Worm (Caenorhabditis elegans) whole organism, L2 larva: ENCODE data around the gene Y42H9AR.1.

Experiments
- C34F6.9 ChIP-seq: fragments of 150-350 bp; optimal IDR thresholded peaks from 2 replicates; lab custom pipeline; 2014; ENCODE audit warnings: missing biosample characterization, missing genetic modification characterization
- Y55F3AM.14 ChIP-seq: fragments of 200-800 bp; sonication (Bioruptor generic); optimal IDR thresholded peaks from 2 replicates; lab custom pipeline; 2018; ENCODE audit warnings: mild to moderate bottlenecking, missing genetic modification characterization, missing compliant biosample characterization
- ZK546.5 ChIP-seq: sonication (generic microtip); optimal IDR thresholded peaks from 2 replicates; lab custom pipeline; 2017; ENCODE audit warnings: missing biosample characterization, missing genetic modification characterization
- alr-1 ChIP-seq: fragments of 150-350 bp; optimal IDR thresholded peaks from 2 replicates; lab custom pipeline; 2014; ENCODE audit warnings: missing biosample characterization, missing genetic modification characterization
- aly-2 ChIP-seq: fragments of 150-350 bp; optimal IDR thresholded peaks from 2 replicates; lab custom pipeline; 2014; ENCODE audit warnings: missing biosample characterization, missing genetic modification characterization
- ceh-16 ChIP-seq: fragments of 150-350 bp; optimal IDR thresholded peaks from 2 replicates; lab custom pipeline; 2014; ENCODE audit warnings: missing biosample characterization, missing genetic modification characterization
- ceh-82 ChIP-seq: fragments of 150-350 bp; optimal IDR thresholded peaks from 2 replicates; lab custom pipeline; 2014; ENCODE audit warnings: missing biosample characterization, missing genetic modification characterization
- dmd-4 ChIP-seq: sonication (generic microtip); optimal IDR thresholded peaks from 2 replicates; lab custom pipeline; 2017; ENCODE audit warnings: missing biosample characterization, missing genetic modification characterization
- egl-27 ChIP-seq: sonication (generic microtip); optimal IDR thresholded peaks from 3 replicates; lab custom pipeline; 2017; ENCODE audit warnings: missing biosample characterization, missing genetic modification reagents, missing genetic modification characterization
- fos-1 ChIP-seq: fragments of 150-350 bp; optimal IDR thresholded peaks from 2 replicates; lab custom pipeline; 2014; ENCODE audit warnings: missing biosample characterization, missing genetic modification characterization
- lin-11 ChIP-seq: fragments of 150-350 bp; sonication (generic microtip); optimal IDR thresholded peaks from 2 replicates; lab custom pipeline; 2014; ENCODE audit warnings: missing biosample characterization, missing genetic modification characterization, inconsistent platforms, mixed read lengths
- lin-39 ChIP-seq: fragments of 150-350 bp; optimal IDR thresholded peaks from 2 replicates; lab custom pipeline; 2014; ENCODE audit warnings: missing biosample characterization, missing genetic modification reagents, missing genetic modification characterization
- lsy-2 ChIP-seq, 2 experiments: fragments of 150-350 bp in 1 of 2; sonication (generic microtip) in 1 of 2; optimal IDR thresholded peaks; 2 replicates each; lab custom pipeline; 2014 to 2017; ENCODE audit warnings: missing biosample characterization in 2 of 2, missing genetic modification characterization in 2 of 2
- mab-5 ChIP-seq: fragments of 150-350 bp; optimal IDR thresholded peaks from 2 replicates; lab custom pipeline; 2014; ENCODE audit warnings: missing biosample characterization, missing genetic modification characterization
- mdl-1 ChIP-seq, 2 experiments: fragments of 150-350 bp in 1 of 2; sonication (generic microtip) in 1 of 2; optimal IDR thresholded peaks; 2 replicates each; lab custom pipeline; 2017; ENCODE audit warnings: missing biosample characterization in 2 of 2, missing genetic modification characterization in 2 of 2
- nhr-11 ChIP-seq: fragments of 150-350 bp; optimal IDR thresholded peaks from 2 replicates; lab custom pipeline; 2014; ENCODE audit warnings: missing biosample characterization, missing genetic modification characterization
- nhr-12 ChIP-seq: fragments of 150-350 bp; optimal IDR thresholded peaks from 2 replicates; lab custom pipeline; 2014; ENCODE audit warnings: missing biosample characterization, missing genetic modification characterization
- nhr-129 ChIP-seq: fragments of 150-350 bp; optimal IDR thresholded peaks from 2 replicates; lab custom pipeline; 2014; ENCODE audit warnings: missing biosample characterization, missing genetic modification characterization
- nhr-21 ChIP-seq: fragments of 150-350 bp; optimal IDR thresholded peaks from 2 replicates; lab custom pipeline; 2014; ENCODE audit warnings: missing biosample characterization, missing genetic modification characterization
- nhr-23 ChIP-seq: fragments of 150-350 bp; optimal IDR thresholded peaks from 2 replicates; lab custom pipeline; 2014; ENCODE audit warnings: missing biosample characterization, missing genetic modification reagents, missing genetic modification characterization
- nhr-25 ChIP-seq: fragments of 150-350 bp; sonication (generic microtip); optimal IDR thresholded peaks from 3 replicates; lab custom pipeline; 2014; ENCODE audit warnings: missing biosample characterization, missing genetic modification characterization
- nhr-6 ChIP-seq: fragments of 150-350 bp; optimal IDR thresholded peaks from 2 replicates; lab custom pipeline; 2014; ENCODE audit warnings: missing biosample characterization, missing genetic modification characterization
- peb-1 ChIP-seq: fragments of 150-350 bp; optimal IDR thresholded peaks from 2 replicates; lab custom pipeline; 2014; ENCODE audit warnings: missing biosample characterization, missing genetic modification characterization
- skn-1 ChIP-seq: sonication (generic microtip); optimal IDR thresholded peaks from 2 replicates; lab custom pipeline; 2017; ENCODE audit warnings: missing biosample characterization, missing genetic modification characterization
- sma-3 ChIP-seq: sonication (generic microtip); optimal IDR thresholded peaks from 2 replicates; lab custom pipeline; 2016; ENCODE audit warnings: missing genetic modification reagents, missing genetic modification characterization, missing compliant biosample characterization
- sma-9 ChIP-seq, 2 experiments: fragments of 150-350 bp in 1 of 2; sonication (generic microtip) in 1 of 2; optimal IDR thresholded peaks; 2 replicates each; lab custom pipeline; 2014 to 2016; ENCODE audit warnings: missing genetic modification characterization in 2 of 2, mild to moderate bottlenecking in 1 of 2, missing biosample characterization in 1 of 2, missing compliant biosample characterization in 1 of 2, missing genetic modification reagents in 1 of 2, moderate library complexity in 1 of 2
- snpc-4 ChIP-seq: fragments of 150-350 bp; optimal IDR thresholded peaks from 2 replicates; lab custom pipeline; 2014; ENCODE audit warnings: missing biosample characterization, missing genetic modification characterization
- unc-55 ChIP-seq: fragments of 150-350 bp; sonication (generic microtip); optimal IDR thresholded peaks from 3 replicates; lab custom pipeline; 2014; ENCODE audit warnings: missing biosample characterization, missing genetic modification reagents, missing genetic modification characterization
- unc-62 ChIP-seq: fragments of 150-350 bp; optimal IDR thresholded peaks from 2 replicates; lab custom pipeline; 2014; ENCODE audit warnings: missing biosample characterization, missing genetic modification reagents, missing genetic modification characterization
- zag-1 ChIP-seq: fragments of 150-350 bp; optimal IDR thresholded peaks from 2 replicates; lab custom pipeline; 2014; ENCODE audit warnings: missing biosample characterization, missing genetic modification characterization
- ztf-1 ChIP-seq: fragments of 200-800 bp; sonication (Bioruptor generic); conservative IDR thresholded peaks from 2 replicates; pipeline ENCODE4 v1.3.6; 2022; ENCODE audit warnings: missing genetic modification characterization, missing compliant biosample characterization
- ztf-11 ChIP-seq: sonication (generic microtip); optimal IDR thresholded peaks from 2 replicates; lab custom pipeline; 2017; ENCODE audit warnings: missing biosample characterization, missing genetic modification characterization
- ztf-4 ChIP-seq: fragments of 150-350 bp; optimal IDR thresholded peaks from 2 replicates; lab custom pipeline; 2014; ENCODE audit warnings: missing biosample characterization, missing genetic modification characterization

Gene Y42H9AR.1

ce11 chrIV:8154966-8155365, 41.8 kb downstream of the Y42H9AR.1 start:
- TF ChIP-seq nhr-21 (tag; lab: Kevin White, UChicago) (no peak), snpc-4 (tag; lab: Kevin White, UChicago) (no peak), aly-2 (no peak)

ce11 chrIV:8157161-8157560, 44.0 kb downstream of the Y42H9AR.1 start, which contains the start of gene B0218.5:
Gene B0218.5, minus strand, starts transcription at chrIV:8157261.
- TF ChIP-seq nhr-25 (tag; lab: Kevin White, UChicago), result no peak
- TF ChIP-seq nhr-12 (tag; lab: Kevin White, UChicago), result no peak
- no peak for TF ChIP-seq ztf-11 (tag; lab: Kevin White, UChicago)
- no peak for TF ChIP-seq mdl-1 (tag; optimal IDR thresholded peaks at IDR 0.05; lab: Kevin White, UChicago)
- TF ChIP-seq nhr-11 (tag; lab: Kevin White, UChicago), result no peak
- TF ChIP-seq ztf-1, result no peak
- TF ChIP-seq ceh-16 (tag; lab: Kevin White, UChicago), result no peak
- TF ChIP-seq lsy-2 (tag; optimal IDR thresholded peaks at IDR 0.05; lab: Kevin White, UChicago), result no peak
- TF ChIP-seq unc-55 (GFP tag; lab: Kevin White, UChicago), result no peak
- TF ChIP-seq unc-62, result no peak
- no peak for TF ChIP-seq dmd-4 (tag; lab: Kevin White, UChicago)
- TF ChIP-seq snpc-4 (tag; lab: Kevin White, UChicago), result no peak
- no peak for TF ChIP-seq aly-2
- TF ChIP-seq sma-3 (GFP tag; lab: Kevin White, UChicago), result no peak
- no peak for TF ChIP-seq skn-1
- TF ChIP-seq egl-27 (tag; lab: Kevin White, UChicago), result no peak
- no peak for TF ChIP-seq mab-5 (tag; lab: Kevin White, UChicago)
- TF ChIP-seq ZK546.5 (tag; lab: Kevin White, UChicago), result no peak
- TF ChIP-seq, all 48 proteins: peak for 0

ce11 chrIV:8159087-8159486, 45.9 kb downstream of the Y42H9AR.1 start, which contains the start of gene faah-1:
Gene faah-1, plus strand, starts transcription at chrIV:8159387.
- TF ChIP-seq zag-1 (tag; lab: Kevin White, UChicago) (no peak), mdl-1 (tag; optimal IDR thresholded peaks at IDR 0.05; lab: Kevin White, UChicago) (no peak), ztf-4 (no peak), unc-55 (GFP tag; lab: Kevin White, UChicago) (no peak)

- TF ChIP-seq Y55F3AM.14 (GFP tag; lab: Kevin White, UChicago) (no peak), fos-1 (tag; lab: Kevin White, UChicago) (peak; percentile 1)
Measured at ce11 chrIV:8159995-8160394, 46.8 kb downstream of the Y42H9AR.1 start.

ce11 chrIV:8161774-8162173, 48.6 kb downstream of the Y42H9AR.1 start:
- TF ChIP-seq fos-1 (tag; lab: Kevin White, UChicago) (peak; percentile 52), skn-1 (no peak), mab-5 (tag; lab: Kevin White, UChicago) (no peak)

ce11 chrIV:8163687-8164086, 50.5 kb downstream of the Y42H9AR.1 start, which contains the start of gene clec-51:
Gene clec-51, minus strand, starts transcription at chrIV:8163800.
- TF ChIP-seq nhr-21 (tag; lab: Kevin White, UChicago), result no peak
- TF ChIP-seq lin-11, result no peak
- no peak for TF ChIP-seq peb-1 (tag; lab: Kevin White, UChicago)
- TF ChIP-seq sma-9 (GFP tag; optimal IDR thresholded peaks at IDR 0.05; lab: Kevin White, UChicago), result peak; percentile 26
- no peak for TF ChIP-seq sma-9 (tag; optimal IDR thresholded peaks at IDR 0.05; lab: Kevin White, UChicago)
- TF ChIP-seq fos-1 (tag; lab: Kevin White, UChicago), result peak; percentile 63
- peak; percentile 2 for TF ChIP-seq skn-1
- TF ChIP-seq ztf-4, result no peak
- TF ChIP-seq, all 48 proteins: peak for 3

ce11 chrIV:8164515-8164914, 51.3 kb downstream of the Y42H9AR.1 start:
- no peak for TF ChIP-seq nhr-23 (tag; lab: Kevin White, UChicago)
- TF ChIP-seq sma-9 (GFP tag; optimal IDR thresholded peaks at IDR 0.05; lab: Kevin White, UChicago), result no peak
- no peak for TF ChIP-seq sma-9 (tag; optimal IDR thresholded peaks at IDR 0.05; lab: Kevin White, UChicago)
- TF ChIP-seq nhr-129 (tag; lab: Kevin White, UChicago), result no peak
- no peak for TF ChIP-seq egl-27 (tag; lab: Kevin White, UChicago)
- TF ChIP-seq lin-39, result no peak
- no peak for TF ChIP-seq fos-1 (tag; lab: Kevin White, UChicago)
- TF ChIP-seq nhr-6 (tag; lab: Kevin White, UChicago), result no peak
- TF ChIP-seq ceh-82 (tag; lab: Kevin White, UChicago), result no peak
- no peak for TF ChIP-seq nhr-12 (tag; lab: Kevin White, UChicago)
- no peak for TF ChIP-seq C34F6.9
- TF ChIP-seq alr-1, result no peak
- TF ChIP-seq unc-62, result no peak
- TF ChIP-seq mdl-1 (tag; optimal IDR thresholded peaks at IDR 0.05; lab: Kevin White, UChicago), result no peak
